Worm (Caenorhabditis elegans): ENCODE data around the gene M01H9.3.

- no peak for TF ChIP-seq fos-1 (tag; optimal IDR thresholded peaks at IDR 0.05)
- no peak for TF ChIP-seq skn-1 (tag; optimal IDR thresholded peaks at IDR 0.05)
- no peak for TF ChIP-seq mep-1 (tag; optimal IDR thresholded peaks at IDR 0.05)
- no peak for TF ChIP-seq unc-30 (tag; optimal IDR thresholded peaks at IDR 0.05)
- TF ChIP-seq nhr-237 (tag; optimal IDR thresholded peaks at IDR 0.05) = no peak
- TF ChIP-seq pax-3 (tag; optimal IDR thresholded peaks at IDR 0.05) = no peak
- no peak for TF ChIP-seq nhr-90 (tag; optimal IDR thresholded peaks at IDR 0.05; ENCODE audit: poor library complexity)
- no peak for TF ChIP-seq aly-2 (tag; optimal IDR thresholded peaks at IDR 0.05)
- TF ChIP-seq unc-130 (tag; optimal IDR thresholded peaks at IDR 0.05) = no peak
- TF ChIP-seq mdl-1 (tag; optimal IDR thresholded peaks at IDR 0.05) = no peak
- TF ChIP-seq ces-1 (GFP tag; optimal IDR thresholded peaks at IDR 0.05) = no peak
- TF ChIP-seq lsy-2 (tag; optimal IDR thresholded peaks at IDR 0.05) = no peak
Measured at ce11 chrIV:4516478-4516877, 39.6 kb upstream of the M01H9.3 start.
